Fruit fly (Drosophila melanogaster): ENCODE data around the gene CG16989.

The CG16989 gene

DNA sequence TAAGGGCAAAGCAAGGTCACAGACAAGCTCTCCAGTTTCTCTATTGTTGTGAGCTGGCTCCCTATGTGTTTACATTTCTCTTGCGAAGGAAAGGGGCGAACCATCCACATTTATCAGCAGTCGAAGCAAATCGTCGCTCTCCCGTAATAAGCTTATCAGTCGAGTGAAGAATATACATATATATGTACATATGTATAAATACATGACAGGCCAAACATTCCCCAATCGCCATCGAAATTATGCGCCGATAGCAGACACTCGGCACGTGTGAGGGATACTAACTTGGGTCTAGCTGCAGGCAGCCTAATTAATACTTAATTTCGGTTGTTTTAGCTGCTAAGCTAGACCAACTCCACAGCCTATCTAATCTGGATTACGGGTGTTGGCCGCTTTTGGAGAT, 36.1 kb upstream of the CG16989 start:
- TF ChIP-seq N (GFP tag; optimal IDR thresholded peaks at IDR 0.05) = no peak
- peak; percentile 22 for TF ChIP-seq h (GFP tag; optimal IDR thresholded peaks at IDR 0.05)
- TF ChIP-seq Rel (GFP tag; optimal IDR thresholded peaks at IDR 0.05) = peak; percentile 12
- peak; percentile 5 for TF ChIP-seq Rel (tag; optimal IDR thresholded peaks at IDR 0.05)

DNA sequence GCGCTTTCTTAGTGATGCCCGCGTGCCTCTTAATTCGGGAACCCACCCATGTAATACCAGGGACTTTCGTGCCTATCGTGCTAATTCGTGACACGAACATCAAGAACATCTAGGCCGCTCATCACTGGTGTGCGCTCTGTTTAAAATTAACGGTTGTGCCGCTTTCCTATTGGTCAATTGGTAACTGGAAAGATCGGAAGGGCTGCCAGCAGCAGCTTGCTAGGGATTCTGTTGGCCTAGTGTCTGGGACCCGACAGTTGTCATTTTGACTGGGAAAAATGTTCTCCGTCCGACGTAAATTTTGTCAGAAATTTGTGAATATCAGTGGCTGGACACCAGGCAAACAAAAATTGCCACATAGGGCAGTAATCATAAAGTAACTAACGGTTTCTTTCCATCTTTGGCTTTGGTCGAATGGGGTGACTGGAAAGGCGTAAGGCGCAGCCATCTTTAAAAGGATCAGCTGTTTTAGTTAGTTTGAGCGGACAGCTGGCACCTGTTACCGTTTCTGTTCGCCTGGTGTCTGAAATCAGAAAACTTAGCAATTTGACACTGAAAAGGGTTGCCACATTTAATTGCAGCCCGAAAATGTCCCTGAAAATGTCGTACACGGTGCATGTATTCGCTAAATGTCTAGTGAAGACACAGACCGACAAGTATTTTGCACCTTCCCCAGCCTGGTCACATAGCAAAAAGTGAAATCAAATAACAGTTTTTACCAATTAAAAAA, 33.9 kb upstream of the CG16989 start, which contains the start of gene CG5273:
CG5273 (plus strand) TSS at position 703 of the 730 bp plus-strand sequence.
- TF ChIP-seq HLH106 (tag; optimal IDR thresholded peaks at IDR 0.05) (peak; percentile 20), CrebA (GFP tag; optimal IDR thresholded peaks at IDR 0.05; ENCODE audit: borderline replicate concordance) (no peak), h (GFP tag; optimal IDR thresholded peaks at IDR 0.05) (peak; percentile 42), Jra (GFP tag; optimal IDR thresholded peaks at IDR 0.05) (no peak), brk (GFP tag; optimal IDR thresholded peaks at IDR 0.05) (no peak), rgr (GFP tag; optimal IDR thresholded peaks at IDR 0.05) (peak; percentile 32), fru (GFP tag; optimal IDR thresholded peaks at IDR 0.05) (peak; percentile 91), Hr83 (GFP tag; optimal IDR thresholded peaks at IDR 0.05; ENCODE audit: poor library complexity, severe bottlenecking) (peak; percentile 87), lola (GFP tag; optimal IDR thresholded peaks at IDR 0.05) (no peak), Rel (GFP tag; optimal IDR thresholded peaks at IDR 0.05) (no peak), Rel (tag; optimal IDR thresholded peaks at IDR 0.05) (peak; percentile 89), usp (GFP tag; optimal IDR thresholded peaks at IDR 0.05) (no peak), dl (GFP tag; optimal IDR thresholded peaks at IDR 0.05; ENCODE audit: insufficient read depth in 1 of 2, partially characterized antibody in 2 of 2) (peak in 1 of 2 experiments; percentile 21), sage (GFP tag; optimal IDR thresholded peaks at IDR 0.05) (no peak), Dfd (GFP tag; optimal IDR thresholded peaks at IDR 0.05) (no peak), Hnf4 (GFP tag; optimal IDR thresholded peaks at IDR 0.05) (peak; percentile 37), br (GFP tag; optimal IDR thresholded peaks at IDR 0.05) (peak; percentile 41), woc (GFP tag; optimal IDR thresholded peaks at IDR 0.05) (peak; percentile 94), foxo (GFP tag; optimal IDR thresholded peaks at IDR 0.05) (no peak), dmrt93B (GFP tag; optimal IDR thresholded peaks at IDR 0.05) (no peak), Sp1 (GFP tag; optimal IDR thresholded peaks at IDR 0.05) (peak; percentile 3), Hr78 (GFP tag; optimal IDR thresholded peaks at IDR 0.05) (no peak)

DNA sequence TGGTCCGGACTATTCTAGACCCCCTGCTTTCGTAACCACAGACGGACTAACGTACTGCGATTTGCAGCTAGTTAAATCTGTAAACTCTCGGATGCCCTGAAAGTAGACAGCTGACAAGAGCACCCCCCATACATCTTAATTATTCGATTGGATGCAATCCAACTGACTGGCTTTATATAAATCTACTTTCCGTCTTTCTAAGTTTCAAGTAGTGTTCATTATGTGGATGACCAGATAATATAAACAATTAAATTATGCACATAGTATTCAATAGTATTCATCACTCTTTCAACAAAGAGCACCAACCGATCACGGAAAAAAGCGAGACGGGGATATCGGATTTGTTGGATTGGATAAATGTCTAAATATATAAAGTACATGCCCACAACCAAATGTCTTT, 30.9 kb upstream of the CG16989 start:
- TF ChIP-seq Abd-B (GFP tag; optimal IDR thresholded peaks at IDR 0.05) = no peak
- no peak for TF ChIP-seq woc (GFP tag; optimal IDR thresholded peaks at IDR 0.05)
- TF ChIP-seq Vsx2 (GFP tag; optimal IDR thresholded peaks at IDR 0.05; ENCODE audit: partially characterized antibody) = no peak
- TF ChIP-seq Dif (GFP tag; optimal IDR thresholded peaks at IDR 0.05; ENCODE audit: partially characterized antibody) = no peak
- TF ChIP-seq foxo (GFP tag; optimal IDR thresholded peaks at IDR 0.05) = no peak
- TF ChIP-seq Rel (GFP tag; optimal IDR thresholded peaks at IDR 0.05) = no peak
- no peak for TF ChIP-seq Rel (tag; optimal IDR thresholded peaks at IDR 0.05)
- TF ChIP-seq Mio (GFP tag; optimal IDR thresholded peaks at IDR 0.05) = no peak
- no peak for TF ChIP-seq N (GFP tag; optimal IDR thresholded peaks at IDR 0.05)
- no peak for TF ChIP-seq tai (GFP tag; optimal IDR thresholded peaks at IDR 0.05)
- TF ChIP-seq Hr83 (GFP tag; optimal IDR thresholded peaks at IDR 0.05; ENCODE audit: poor library complexity, severe bottlenecking) = no peak
- no peak for TF ChIP-seq psq (GFP tag; optimal IDR thresholded peaks at IDR 0.05)
- no peak for TF ChIP-seq GATAd (GFP tag; optimal IDR thresholded peaks at IDR 0.05)

DNA sequence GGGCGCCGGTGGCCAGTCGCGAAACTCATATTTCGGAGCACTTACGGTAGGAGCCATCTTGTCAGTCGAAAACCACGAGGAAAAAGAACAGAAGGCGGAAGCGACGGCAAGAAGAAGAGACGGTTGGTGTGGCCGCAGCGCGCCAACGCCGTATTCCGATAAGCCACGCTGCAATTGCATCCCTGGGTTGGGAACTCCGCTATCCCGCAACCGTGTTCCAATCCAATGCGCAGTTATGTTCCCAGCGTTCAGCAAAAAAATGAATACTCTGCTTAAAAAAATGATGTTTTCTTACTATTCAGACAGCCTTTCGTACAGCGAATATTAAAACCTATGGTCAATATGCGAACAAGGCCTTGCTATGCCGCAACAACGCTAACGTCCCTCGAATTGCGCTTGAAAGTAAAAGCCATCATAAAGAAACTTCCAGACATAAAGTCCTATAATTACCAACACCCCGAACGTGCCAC, 27.9 kb upstream of the CG16989 start, which contains the start of gene RpL22:
RpL22 (minus strand) TSS at position 92 of the 470 bp plus-strand sequence.
- TF ChIP-seq brk (GFP tag; optimal IDR thresholded peaks at IDR 0.05) (no peak), Mio (GFP tag; optimal IDR thresholded peaks at IDR 0.05) (no peak), CG32264 (GFP tag; optimal IDR thresholded peaks at IDR 0.05) (no peak), Hr83 (GFP tag; optimal IDR thresholded peaks at IDR 0.05; ENCODE audit: poor library complexity, severe bottlenecking) (peak; percentile 90), h (GFP tag; optimal IDR thresholded peaks at IDR 0.05) (peak; percentile 86), Myc (optimal IDR thresholded peaks at IDR 0.05) (peak; percentile 80), Vsx2 (GFP tag; optimal IDR thresholded peaks at IDR 0.05; ENCODE audit: partially characterized antibody) (no peak), Jra (GFP tag; optimal IDR thresholded peaks at IDR 0.05) (peak; percentile 63), HLH106 (tag; optimal IDR thresholded peaks at IDR 0.05) (peak; percentile 69), Abd-B (GFP tag; optimal IDR thresholded peaks at IDR 0.05) (no peak), OdsH (GFP tag; optimal IDR thresholded peaks at IDR 0.05) (peak; percentile 68), N (GFP tag; optimal IDR thresholded peaks at IDR 0.05) (no peak), GATAd (GFP tag; optimal IDR thresholded peaks at IDR 0.05) (no peak), ey (GFP tag; optimal IDR thresholded peaks at IDR 0.05) (peak; percentile 53), Hnf4 (GFP tag; optimal IDR thresholded peaks at IDR 0.05) (peak; percentile 70), foxo (GFP tag; optimal IDR thresholded peaks at IDR 0.05) (peak in 1 of 2 experiments; percentile 77), br (GFP tag; optimal IDR thresholded peaks at IDR 0.05) (peak; percentile 85), CG9705 (GFP tag; optimal IDR thresholded peaks at IDR 0.05) (peak; percentile 77), jim (GFP tag; optimal IDR thresholded peaks at IDR 0.05) (no peak), rgr (GFP tag; optimal IDR thresholded peaks at IDR 0.05) (peak; percentile 92), dsf (GFP tag; optimal IDR thresholded peaks at IDR 0.05; ENCODE audit: borderline replicate concordance) (no peak), Dif (GFP tag; optimal IDR thresholded peaks at IDR 0.05; ENCODE audit: partially characterized antibody) (peak; percentile 12), Dfd (GFP tag; optimal IDR thresholded peaks at IDR 0.05) (no peak), sage (GFP tag; optimal IDR thresholded peaks at IDR 0.05) (no peak), dmrt93B (GFP tag; optimal IDR thresholded peaks at IDR 0.05) (peak; percentile 90), fru (GFP tag; optimal IDR thresholded peaks at IDR 0.05) (peak; percentile 81), Sp1 (GFP tag; optimal IDR thresholded peaks at IDR 0.05) (peak; percentile 87), dl (GFP tag; optimal IDR thresholded peaks at IDR 0.05; ENCODE audit: insufficient read depth in 1 of 2, partially characterized antibody in 2 of 2) (no peak), sv (GFP tag; optimal IDR thresholded peaks at IDR 0.05) (peak; percentile 69), woc (GFP tag; optimal IDR thresholded peaks at IDR 0.05) (no peak), Rel (GFP tag; optimal IDR thresholded peaks at IDR 0.05) (no peak), Rel (tag; optimal IDR thresholded peaks at IDR 0.05) (peak; percentile 61)

Data from whole organism, wandering third instar larva.